Worm (Caenorhabditis elegans) whole organism, L4 larva: Measurements from ENCODE around the gene pyr-1.

Experiments used
- F37D6.2 ChIP-seq: sonication (generic microtip); optimal IDR thresholded peaks from 2 replicates; lab custom pipeline; 2016; ENCODE audit warnings: mild to moderate bottlenecking, missing genetic modification characterization, missing compliant biosample characterization
- F49E8.2 ChIP-seq: sonication (generic microtip); optimal IDR thresholded peaks from 2 replicates; lab custom pipeline; 2016; ENCODE audit warnings: missing compliant biosample characterization, mild to moderate bottlenecking, missing genetic modification characterization, borderline replicate concordance
- T20F7.1 ChIP-seq: fragments of 200-800 bp; sonication (Bioruptor generic); optimal IDR thresholded peaks from 2 replicates; lab custom pipeline; 2018; ENCODE audit warnings: mild to moderate bottlenecking, missing genetic modification characterization, missing compliant biosample characterization
- Y75B8A.6 ChIP-seq: fragments of 200-800 bp; sonication (Bioruptor generic); IDR thresholded peaks from 2 replicates; pipeline ENCODE4 v1.3.6; 2022; ENCODE audit warnings: missing genetic modification reagents, missing genetic modification characterization, missing compliant biosample characterization
- aha-1 ChIP-seq: fragments of 150-350 bp; peaks from one replicate; lab custom pipeline; 2014; ENCODE audit warnings: missing biosample characterization, missing genetic modification characterization
- arid-1 ChIP-seq: fragments of 200-800 bp; sonication (Bioruptor generic); conservative IDR thresholded peaks from 2 replicates; pipeline ENCODE4 v1.3.6; 2022; ENCODE audit warnings: missing genetic modification reagents, missing genetic modification characterization, missing compliant biosample characterization
- ceh-28 ChIP-seq: fragments of 150-350 bp; optimal IDR thresholded peaks from 2 replicates; lab custom pipeline; 2014; ENCODE audit warnings: missing biosample characterization, missing genetic modification reagents, missing genetic modification characterization
- ceh-44 ChIP-seq: fragments of 200-800 bp; sonication (Bioruptor generic); IDR thresholded peaks from 2 replicates; pipeline ENCODE4 v1.3.6; 2022; ENCODE audit warnings: missing genetic modification reagents, missing genetic modification characterization, missing compliant biosample characterization
- ceh-62 ChIP-seq: sonication (generic microtip); optimal IDR thresholded peaks from 2 replicates; lab custom pipeline; 2017; ENCODE audit warnings: missing biosample characterization, missing genetic modification characterization
- ceh-82 ChIP-seq: sonication (generic microtip); optimal IDR thresholded peaks from 2 replicates; lab custom pipeline; 2017; ENCODE audit warnings: missing biosample characterization, missing genetic modification characterization
- ces-1 ChIP-seq: fragments of 150-350 bp; sonication (generic microtip); optimal IDR thresholded peaks from 4 replicates; lab custom pipeline; 2014; ENCODE audit warnings: missing biosample characterization, missing genetic modification reagents, missing genetic modification characterization
- cey-2 ChIP-seq: sonication (generic microtip); optimal IDR thresholded peaks from 3 replicates; lab custom pipeline; 2017; ENCODE audit warnings: missing genetic modification characterization, mild to moderate bottlenecking, missing compliant biosample characterization, antibody characterized with exemption, borderline replicate concordance; ENCODE audit not compliant: insufficient read depth
- dmd-9 ChIP-seq: fragments of 200-800 bp; sonication (Bioruptor generic); IDR thresholded peaks from 2 replicates; pipeline ENCODE4 v1.3.6; 2022; ENCODE audit warnings: missing genetic modification reagents, missing genetic modification characterization, missing compliant biosample characterization
- dpl-1 ChIP-seq: fragments of 150-350 bp; optimal IDR thresholded peaks from 2 replicates; lab custom pipeline; 2014; ENCODE audit warnings: missing biosample characterization, missing genetic modification reagents, missing genetic modification characterization
- duxl-1 ChIP-seq: sonication (generic microtip); optimal IDR thresholded peaks from 2 replicates; lab custom pipeline; 2016; ENCODE audit warnings: mild to moderate bottlenecking, missing genetic modification characterization, moderate library complexity, missing compliant biosample characterization; ENCODE audit not compliant: poor library complexity
- dve-1 ChIP-seq: sonication (generic microtip); optimal IDR thresholded peaks from 2 replicates; lab custom pipeline; 2017; ENCODE audit warnings: antibody characterized with exemption, mild to moderate bottlenecking, missing genetic modification characterization, missing compliant biosample characterization; ENCODE audit not compliant: insufficient read depth
- egl-43 ChIP-seq: fragments of 200-800 bp; sonication (Bioruptor generic); IDR thresholded peaks from 2 replicates; pipeline ENCODE4 v1.3.6; 2022; ENCODE audit warnings: missing genetic modification reagents, missing genetic modification characterization, missing compliant biosample characterization
- fkh-10 ChIP-seq: fragments of 150-350 bp; optimal IDR thresholded peaks from 2 replicates; lab custom pipeline; 2014; ENCODE audit warnings: missing biosample characterization, missing genetic modification reagents, missing genetic modification characterization
- hlh-11 ChIP-seq: fragments of 200-800 bp; sonication (Bioruptor generic); optimal IDR thresholded peaks from 2 replicates; lab custom pipeline; 2018; ENCODE audit warnings: mild to moderate bottlenecking, missing genetic modification characterization, missing compliant biosample characterization
- hmg-1.1 ChIP-seq: fragments of 200-800 bp; sonication (Bioruptor generic); IDR thresholded peaks from 2 replicates; pipeline ENCODE4 v1.3.6; 2022; ENCODE audit warnings: missing genetic modification reagents, missing genetic modification characterization, missing compliant biosample characterization
- lim-7 ChIP-seq: fragments of 200-800 bp; sonication (Bioruptor generic); IDR thresholded peaks from 2 replicates; pipeline ENCODE4 v1.3.6; 2022; ENCODE audit warnings: missing genetic modification characterization, missing compliant biosample characterization
- lin-13 ChIP-seq: fragments of 150-350 bp; optimal IDR thresholded peaks from 2 replicates; lab custom pipeline; 2014; ENCODE audit warnings: missing biosample characterization, missing genetic modification reagents, missing genetic modification characterization
- lin-29 ChIP-seq: fragments of 200-800 bp; sonication (Bioruptor generic); IDR thresholded peaks from 2 replicates; pipeline ENCODE4 v1.3.6; 2022; ENCODE audit warnings: missing genetic modification reagents, missing genetic modification characterization, missing compliant biosample characterization
- lir-3 ChIP-seq: sonication (generic microtip); optimal IDR thresholded peaks from 2 replicates; lab custom pipeline; 2016; ENCODE audit warnings: mild to moderate bottlenecking, missing genetic modification characterization, missing compliant biosample characterization
- lsy-2 ChIP-seq, 2 experiments: fragments of 150-350 bp in 1 of 2; sonication (generic microtip) in 1 of 2; optimal IDR thresholded peaks; 2 replicates each; lab custom pipeline; 2014 to 2017; ENCODE audit warnings: missing biosample characterization in 2 of 2, missing genetic modification characterization in 2 of 2
- madf-9 ChIP-seq: fragments of 200-800 bp; sonication (Bioruptor generic); conservative IDR thresholded peaks from 2 replicates; pipeline ENCODE4 v1.3.6; 2022; ENCODE audit warnings: missing genetic modification reagents, missing genetic modification characterization, missing compliant biosample characterization
- mdl-1 ChIP-seq, 2 experiments: fragments of 150-350 bp in 1 of 2; sonication (generic microtip) in 1 of 2; optimal IDR thresholded peaks; 2 replicates each; lab custom pipeline; 2014 to 2017; ENCODE audit warnings: missing biosample characterization in 2 of 2, missing genetic modification characterization in 2 of 2
- mep-1 ChIP-seq: fragments of 150-350 bp; sonication (generic microtip); optimal IDR thresholded peaks from 3 replicates; lab custom pipeline; 2014; ENCODE audit warnings: missing biosample characterization, missing genetic modification characterization
- mxl-3 ChIP-seq: fragments of 200-800 bp; sonication (Bioruptor generic); optimal IDR thresholded peaks from 2 replicates; lab custom pipeline; 2018; ENCODE audit warnings: mild to moderate bottlenecking, missing genetic modification characterization, missing compliant biosample characterization
- nhr-11 ChIP-seq: fragments of 150-350 bp; optimal IDR thresholded peaks from 2 replicates; lab custom pipeline; 2014; ENCODE audit warnings: missing biosample characterization, missing genetic modification characterization
- nhr-25 ChIP-seq: sonication (generic microtip); optimal IDR thresholded peaks from 2 replicates; lab custom pipeline; 2017; ENCODE audit warnings: missing genetic modification characterization, mild to moderate bottlenecking, missing compliant biosample characterization, antibody characterized with exemption, moderate library complexity, borderline replicate concordance; ENCODE audit not compliant: insufficient read depth
- nhr-42 ChIP-seq: fragments of 200-800 bp; sonication (Bioruptor generic); IDR thresholded peaks from 2 replicates; pipeline ENCODE4 v1.3.6; 2022; ENCODE audit warnings: missing genetic modification characterization, missing compliant biosample characterization
- nhr-6 ChIP-seq: fragments of 150-350 bp; optimal IDR thresholded peaks from 2 replicates; lab custom pipeline; 2014; ENCODE audit warnings: missing biosample characterization, missing genetic modification characterization
- nhr-77 ChIP-seq: fragments of 150-350 bp; optimal IDR thresholded peaks from 2 replicates; lab custom pipeline; 2014; ENCODE audit warnings: missing biosample characterization, missing genetic modification characterization
- pha-4 ChIP-seq, 2 experiments: fragments of 150-350 bp in 1 of 2; fragments of 200-800 bp in 1 of 2; sonication (Bioruptor generic) in 1 of 2; IDR thresholded peaks in 1 of 2; optimal IDR thresholded peaks in 1 of 2; 2 replicates each; pipeline versions ENCODE4 v1.3.6 to Lab custom; 2014 to 2022; ENCODE audit warnings: missing genetic modification characterization in 2 of 2, missing genetic modification reagents in 2 of 2, missing biosample characterization in 1 of 2, missing compliant biosample characterization in 1 of 2
- php-3 ChIP-seq: fragments of 200-800 bp; sonication (Bioruptor generic); IDR thresholded peaks from 2 replicates; pipeline ENCODE4 v1.3.6; 2022; ENCODE audit warnings: missing genetic modification reagents, missing genetic modification characterization, missing compliant biosample characterization
- rbr-2 ChIP-seq: sonication (generic microtip); optimal IDR thresholded peaks from 2 replicates; lab custom pipeline; 2016; ENCODE audit warnings: missing genotype, missing genetic modification characterization, missing compliant biosample characterization
- set-16 ChIP-seq: fragments of 200-800 bp; sonication (Bioruptor generic); IDR thresholded peaks from 2 replicates; pipeline ENCODE4 v1.3.6; 2022; ENCODE audit warnings: missing genetic modification reagents, missing genetic modification characterization, missing compliant biosample characterization
- skn-1 ChIP-seq: fragments of 150-350 bp; optimal IDR thresholded peaks from 2 replicates; lab custom pipeline; 2014; ENCODE audit warnings: missing biosample characterization, missing genetic modification characterization
- spr-3 ChIP-seq: fragments of 200-800 bp; sonication (Bioruptor generic); optimal IDR thresholded peaks from 2 replicates; lab custom pipeline; 2018; ENCODE audit warnings: mild to moderate bottlenecking, missing genetic modification characterization, missing compliant biosample characterization
- tag-97 ChIP-seq: fragments of 200-800 bp; sonication (Bioruptor generic); IDR thresholded peaks from 2 replicates; pipeline ENCODE4 v1.3.6; 2022; ENCODE audit warnings: missing genetic modification characterization, missing compliant biosample characterization
- vab-7 ChIP-seq: fragments of 200-800 bp; sonication (Bioruptor generic); IDR thresholded peaks from 2 replicates; pipeline ENCODE4 v1.3.6; 2022; ENCODE audit warnings: missing genetic modification reagents, missing genetic modification characterization, missing compliant biosample characterization
- zag-1 ChIP-seq: fragments of 150-350 bp; optimal IDR thresholded peaks from 2 replicates; lab custom pipeline; 2014; ENCODE audit warnings: missing biosample characterization, missing genetic modification characterization
- zfp-2 ChIP-seq: sonication (generic microtip); optimal IDR thresholded peaks from 2 replicates; lab custom pipeline; 2016; ENCODE audit warnings: mild to moderate bottlenecking, missing genetic modification characterization, missing compliant biosample characterization
- zip-2 ChIP-seq: fragments of 150-350 bp; optimal IDR thresholded peaks from 2 replicates; lab custom pipeline; 2014; ENCODE audit warnings: missing biosample characterization, missing genetic modification characterization

pyr-1 gene

DNA sequence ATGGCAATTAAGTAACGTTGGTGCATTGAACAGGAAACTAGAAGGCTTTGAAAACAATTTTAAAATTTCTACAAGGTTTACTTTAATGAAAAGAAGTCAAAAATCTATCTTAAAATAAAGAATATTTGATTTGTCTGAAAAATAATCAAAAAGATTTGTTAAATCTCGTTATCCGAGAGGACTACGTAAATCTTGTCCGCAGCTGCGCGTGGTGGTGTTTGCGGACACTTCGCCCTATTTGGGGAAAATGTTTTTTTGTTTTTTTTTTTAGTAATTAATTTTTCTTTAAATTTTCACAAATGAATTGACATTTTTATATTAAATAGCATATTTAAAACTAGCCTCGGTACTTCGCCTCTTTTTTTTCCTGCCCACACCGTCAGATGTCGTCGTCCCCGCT, 33.0 kb downstream of the pyr-1 start (continued):
- no peak for TF ChIP-seq nhr-77 (tag; lab: Kevin White, UChicago)
- TF ChIP-seq dmd-9 = no peak
- TF ChIP-seq T20F7.1 (GFP tag; lab: Kevin White, UChicago) = no peak
- no peak for TF ChIP-seq F49E8.2 (tag; lab: Kevin White, UChicago)
- TF ChIP-seq pha-4 (GFP tag; IDR thresholded peaks at IDR 0.05; lab: Robert Waterston, UW) = no peak
- TF ChIP-seq pha-4 (tag; optimal IDR thresholded peaks at IDR 0.05; lab: Kevin White, UChicago) = no peak
- TF ChIP-seq egl-43 (GFP tag; lab: Robert Waterston, UW) = no peak
- peak; percentile 22 for TF ChIP-seq dpl-1 (GFP tag; lab: Kevin White, UChicago)
- no peak; the same call in 1 of the 2 replicates for TF ChIP-seq arid-1
- no peak for TF ChIP-seq zip-2
- no peak for TF ChIP-seq zfp-2
- no peak for TF ChIP-seq lin-13 (GFP tag; lab: Kevin White, UChicago)
- no peak for TF ChIP-seq ceh-44
- TF ChIP-seq mdl-1 (tag; optimal IDR thresholded peaks at IDR 0.05; lab: Kevin White, UChicago) = no peak
- TF ChIP-seq zag-1 = no peak
- no peak for TF ChIP-seq rbr-2 (tag; lab: Kevin White, UChicago)
- TF ChIP-seq tag-97 (GFP tag; lab: Robert Waterston, UW) = no peak
- TF ChIP-seq hlh-11 = no peak
- TF ChIP-seq skn-1 = no peak
- no peak for TF ChIP-seq fkh-10 (GFP tag; lab: Kevin White, UChicago)
- TF ChIP-seq aha-1 (tag; lab: Kevin White, UChicago) = peak; percentile 8
- TF ChIP-seq lin-29 (GFP tag; lab: Robert Waterston, UW) = no peak
- no peak for TF ChIP-seq Y75B8A.6 (GFP tag; lab: Robert Waterston, UW)
- no peak for TF ChIP-seq cey-2
- no peak for TF ChIP-seq nhr-6
- no peak for TF ChIP-seq php-3 (GFP tag; lab: Robert Waterston, UW)
- no peak for TF ChIP-seq ceh-62
- TF ChIP-seq mep-1 = peak; percentile 66
- no peak for TF ChIP-seq mxl-3
- no peak for TF ChIP-seq nhr-11 (tag; lab: Kevin White, UChicago)
- TF ChIP-seq set-16 (GFP tag; lab: Robert Waterston, UW) = no peak
- peak; percentile 13 for TF ChIP-seq dve-1 (tag; lab: Kevin White, UChicago)
- TF ChIP-seq duxl-1 (tag; lab: Kevin White, UChicago) = no peak
- TF ChIP-seq lim-7 (GFP tag; lab: Robert Waterston, UW) = no peak
- no peak for TF ChIP-seq madf-9
- no peak for TF ChIP-seq ces-1 (GFP tag; lab: Kevin White, UChicago)
- TF ChIP-seq lir-3 (tag; lab: Kevin White, UChicago) = no peak
- no peak for TF ChIP-seq ceh-82 (tag; lab: Kevin White, UChicago)
- TF ChIP-seq vab-7 (GFP tag; lab: Robert Waterston, UW) = no peak
- no peak for TF ChIP-seq nhr-42 (GFP tag; lab: Robert Waterston, UW)
- TF ChIP-seq lsy-2 (tag; optimal IDR thresholded peaks at IDR 0.05; lab: Kevin White, UChicago) = peak in 1 of 2 experiments; percentile 81
- TF ChIP-seq spr-3 (GFP tag; lab: Kevin White, UChicago) = no peak
- TF ChIP-seq ceh-28 (tag; lab: Kevin White, UChicago) = no peak
- TF ChIP-seq hmg-1.1 (GFP tag; lab: Robert Waterston, UW) = no peak
- TF ChIP-seq F37D6.2 = no peak
- no peak for TF ChIP-seq nhr-25 (tag; lab: Kevin White, UChicago)
